Worm (Caenorhabditis elegans) whole organism, L4 larva: ENCODE results near the gene M05D6.5.

Experiments
- F10B5.3 ChIP-seq: sonication (generic microtip); optimal IDR thresholded peaks from 2 replicates; lab custom pipeline; 2016; ENCODE audit warnings: mild to moderate bottlenecking, missing genetic modification characterization, missing compliant biosample characterization
- F44E2.7 ChIP-seq: fragments of 200-800 bp; sonication (Bioruptor generic); IDR thresholded peaks from 2 replicates; pipeline ENCODE4 v2.1.2; 2022; ENCODE audit warnings: missing genetic modification characterization, missing compliant biosample characterization
- F49E8.2 ChIP-seq: sonication (generic microtip); optimal IDR thresholded peaks from 2 replicates; lab custom pipeline; 2016; ENCODE audit warnings: missing compliant biosample characterization, mild to moderate bottlenecking, missing genetic modification characterization, borderline replicate concordance
- R02D3.7 ChIP-seq: fragments of 150-350 bp; sonication (generic microtip); optimal IDR thresholded peaks from 3 replicates; lab custom pipeline; 2014; ENCODE audit warnings: missing biosample characterization, missing genetic modification characterization
- Y105C5A.15 ChIP-seq: fragments of 200-800 bp; sonication (Bioruptor generic); IDR thresholded peaks from 2 replicates; pipeline ENCODE4 v1.3.6; 2022; ENCODE audit warnings: missing genetic modification characterization, missing compliant biosample characterization
- Y48G9A.11 ChIP-seq: fragments of 200-800 bp; sonication (Bioruptor generic); IDR thresholded peaks from 2 replicates; pipeline ENCODE4 v1.3.6; 2022; ENCODE audit warnings: missing genetic modification reagents, missing genetic modification characterization, missing compliant biosample characterization
- Y75B8A.6 ChIP-seq: fragments of 200-800 bp; sonication (Bioruptor generic); IDR thresholded peaks from 2 replicates; pipeline ENCODE4 v1.3.6; 2022; ENCODE audit warnings: missing genetic modification reagents, missing genetic modification characterization, missing compliant biosample characterization
- ZK546.5 ChIP-seq, 2 experiments: sonication (generic microtip); optimal IDR thresholded peaks; 2 replicates each; lab custom pipeline; 2017; ENCODE audit warnings: missing biosample characterization in 2 of 2, missing genetic modification characterization in 2 of 2
- ama-1 ChIP-seq: fragments of 150-350 bp; optimal IDR thresholded peaks from 2 replicates; lab custom pipeline; 2014; ENCODE audit warnings: inconsistent platforms, mixed read lengths
- ceh-28 ChIP-seq: fragments of 150-350 bp; optimal IDR thresholded peaks from 2 replicates; lab custom pipeline; 2014; ENCODE audit warnings: missing biosample characterization, missing genetic modification reagents, missing genetic modification characterization
- ceh-44 ChIP-seq: fragments of 200-800 bp; sonication (Bioruptor generic); IDR thresholded peaks from 2 replicates; pipeline ENCODE4 v1.3.6; 2022; ENCODE audit warnings: missing genetic modification reagents, missing genetic modification characterization, missing compliant biosample characterization
- ces-1 ChIP-seq: fragments of 150-350 bp; sonication (generic microtip); optimal IDR thresholded peaks from 4 replicates; lab custom pipeline; 2014; ENCODE audit warnings: missing biosample characterization, missing genetic modification reagents, missing genetic modification characterization
- cey-2 ChIP-seq: sonication (generic microtip); optimal IDR thresholded peaks from 3 replicates; lab custom pipeline; 2017; ENCODE audit warnings: missing genetic modification characterization, mild to moderate bottlenecking, missing compliant biosample characterization, antibody characterized with exemption, borderline replicate concordance; ENCODE audit not compliant: insufficient read depth
- ctbp-1 ChIP-seq: fragments of 200-800 bp; sonication (Bioruptor generic); IDR thresholded peaks from 2 replicates; pipeline ENCODE4 v1.3.6; 2022; ENCODE audit warnings: missing genetic modification reagents, missing genetic modification characterization, missing compliant biosample characterization
- daf-12 ChIP-seq: fragments of 150-350 bp; optimal IDR thresholded peaks from 2 replicates; lab custom pipeline; 2014; ENCODE audit warnings: missing biosample characterization, missing genetic modification reagents, missing genetic modification characterization
- daf-19 ChIP-seq: fragments of 200-800 bp; sonication (Bioruptor generic); conservative IDR thresholded peaks from 2 replicates; pipeline ENCODE4 v1.3.6; 2022; ENCODE audit warnings: missing genetic modification characterization, missing compliant biosample characterization
- dmd-8 ChIP-seq: fragments of 200-800 bp; sonication (Bioruptor generic); IDR thresholded peaks from 2 replicates; pipeline ENCODE4 v1.3.6; 2022; ENCODE audit warnings: missing genetic modification characterization, missing compliant biosample characterization
- dmd-9 ChIP-seq: fragments of 200-800 bp; sonication (Bioruptor generic); IDR thresholded peaks from 2 replicates; pipeline ENCODE4 v1.3.6; 2022; ENCODE audit warnings: missing genetic modification reagents, missing genetic modification characterization, missing compliant biosample characterization
- dpl-1 ChIP-seq: fragments of 150-350 bp; optimal IDR thresholded peaks from 2 replicates; lab custom pipeline; 2014; ENCODE audit warnings: missing biosample characterization, missing genetic modification reagents, missing genetic modification characterization
- duxl-1 ChIP-seq: sonication (generic microtip); optimal IDR thresholded peaks from 2 replicates; lab custom pipeline; 2016; ENCODE audit warnings: mild to moderate bottlenecking, missing genetic modification characterization, moderate library complexity, missing compliant biosample characterization; ENCODE audit not compliant: poor library complexity
- egl-27 ChIP-seq: sonication (generic microtip); optimal IDR thresholded peaks from 3 replicates; lab custom pipeline; 2017; ENCODE audit warnings: missing biosample characterization, missing genetic modification reagents, missing genetic modification characterization
- egl-43 ChIP-seq: fragments of 200-800 bp; sonication (Bioruptor generic); IDR thresholded peaks from 2 replicates; pipeline ENCODE4 v1.3.6; 2022; ENCODE audit warnings: missing genetic modification reagents, missing genetic modification characterization, missing compliant biosample characterization
- lim-7 ChIP-seq: fragments of 200-800 bp; sonication (Bioruptor generic); IDR thresholded peaks from 2 replicates; pipeline ENCODE4 v1.3.6; 2022; ENCODE audit warnings: missing genetic modification characterization, missing compliant biosample characterization
- lin-29 ChIP-seq: fragments of 200-800 bp; sonication (Bioruptor generic); IDR thresholded peaks from 2 replicates; pipeline ENCODE4 v1.3.6; 2022; ENCODE audit warnings: missing genetic modification reagents, missing genetic modification characterization, missing compliant biosample characterization
- lin-38 ChIP-seq: fragments of 200-800 bp; sonication (Bioruptor generic); IDR thresholded peaks from 2 replicates; pipeline ENCODE4 v1.3.6; 2022; ENCODE audit warnings: missing genetic modification reagents, missing genetic modification characterization, missing compliant biosample characterization
- lir-3 ChIP-seq: sonication (generic microtip); optimal IDR thresholded peaks from 2 replicates; lab custom pipeline; 2016; ENCODE audit warnings: mild to moderate bottlenecking, missing genetic modification characterization, missing compliant biosample characterization
- lsy-2 ChIP-seq, 2 experiments: fragments of 150-350 bp in 1 of 2; sonication (generic microtip) in 1 of 2; optimal IDR thresholded peaks; 2 replicates each; lab custom pipeline; 2014 to 2017; ENCODE audit warnings: missing biosample characterization in 2 of 2, missing genetic modification characterization in 2 of 2
- madf-5 ChIP-seq, 2 experiments: fragments of 200-800 bp; sonication (Bioruptor generic); IDR thresholded peaks; 2 replicates each; pipeline ENCODE4 v1.3.6; 2022; ENCODE audit warnings: missing compliant biosample characterization in 2 of 2, missing genetic modification characterization in 2 of 2
- madf-9 ChIP-seq: fragments of 200-800 bp; sonication (Bioruptor generic); conservative IDR thresholded peaks from 2 replicates; pipeline ENCODE4 v1.3.6; 2022; ENCODE audit warnings: missing genetic modification reagents, missing genetic modification characterization, missing compliant biosample characterization
- mep-1 ChIP-seq: fragments of 150-350 bp; sonication (generic microtip); optimal IDR thresholded peaks from 3 replicates; lab custom pipeline; 2014; ENCODE audit warnings: missing biosample characterization, missing genetic modification characterization
- mes-2 ChIP-seq: sonication (generic microtip); optimal IDR thresholded peaks from 2 replicates; lab custom pipeline; 2016; ENCODE audit warnings: missing genotype, mild to moderate bottlenecking, missing genetic modification characterization, missing compliant biosample characterization; ENCODE audit not compliant: poor library complexity, severe bottlenecking
- mxl-2 ChIP-seq: fragments of 200-800 bp; sonication (Bioruptor generic); conservative IDR thresholded peaks from 2 replicates; pipeline ENCODE4 v1.3.6; 2022; ENCODE audit warnings: missing genetic modification reagents, missing genetic modification characterization, missing compliant biosample characterization
- mxl-3 ChIP-seq: fragments of 200-800 bp; sonication (Bioruptor generic); optimal IDR thresholded peaks from 2 replicates; lab custom pipeline; 2018; ENCODE audit warnings: mild to moderate bottlenecking, missing genetic modification characterization, missing compliant biosample characterization
- nhr-10 ChIP-seq: fragments of 150-350 bp; optimal IDR thresholded peaks from 2 replicates; lab custom pipeline; 2014; ENCODE audit warnings: missing biosample characterization, missing genetic modification characterization
- nhr-11 ChIP-seq: fragments of 150-350 bp; optimal IDR thresholded peaks from 2 replicates; lab custom pipeline; 2014; ENCODE audit warnings: missing biosample characterization, missing genetic modification characterization
- nhr-111 ChIP-seq: fragments of 200-800 bp; sonication (Bioruptor generic); optimal IDR thresholded peaks from 2 replicates; lab custom pipeline; 2018; ENCODE audit warnings: mild to moderate bottlenecking, missing genetic modification characterization, missing compliant biosample characterization
- nhr-237 ChIP-seq: sonication (generic microtip); optimal IDR thresholded peaks from 2 replicates; lab custom pipeline; 2017; ENCODE audit warnings: missing biosample characterization, missing genetic modification characterization
- nhr-28 ChIP-seq: fragments of 150-350 bp; optimal IDR thresholded peaks from 2 replicates; lab custom pipeline; 2014; ENCODE audit warnings: missing biosample characterization, missing genetic modification characterization
- nhr-41 ChIP-seq: fragments of 200-800 bp; sonication (Bioruptor generic); IDR thresholded peaks from 2 replicates; pipeline ENCODE4 v1.3.6; 2022; ENCODE audit warnings: missing genetic modification reagents, missing genetic modification characterization, missing compliant biosample characterization
- nhr-76 ChIP-seq: fragments of 150-350 bp; optimal IDR thresholded peaks from 2 replicates; lab custom pipeline; 2014; ENCODE audit warnings: missing biosample characterization, missing genetic modification characterization
- pha-4 ChIP-seq, 2 experiments: fragments of 150-350 bp in 1 of 2; fragments of 200-800 bp in 1 of 2; sonication (Bioruptor generic) in 1 of 2; IDR thresholded peaks in 1 of 2; optimal IDR thresholded peaks in 1 of 2; 2 replicates each; pipeline versions ENCODE4 v1.3.6 to Lab custom; 2014 to 2022; ENCODE audit warnings: missing genetic modification characterization in 2 of 2, missing genetic modification reagents in 2 of 2, missing biosample characterization in 1 of 2, missing compliant biosample characterization in 1 of 2
- php-3 ChIP-seq: fragments of 200-800 bp; sonication (Bioruptor generic); IDR thresholded peaks from 2 replicates; pipeline ENCODE4 v1.3.6; 2022; ENCODE audit warnings: missing genetic modification reagents, missing genetic modification characterization, missing compliant biosample characterization
- saeg-2 ChIP-seq: fragments of 200-800 bp; sonication (Bioruptor generic); IDR thresholded peaks from 2 replicates; pipeline ENCODE4 v1.3.6; 2022; ENCODE audit warnings: missing genetic modification reagents, missing genetic modification characterization, missing compliant biosample characterization
- snpc-1.2 ChIP-seq: fragments of 200-800 bp; sonication (Bioruptor generic); IDR thresholded peaks from 2 replicates; pipeline ENCODE4 v1.3.6; 2022; ENCODE audit warnings: missing genetic modification reagents, missing genetic modification characterization, missing compliant biosample characterization
- spr-3 ChIP-seq: fragments of 200-800 bp; sonication (Bioruptor generic); optimal IDR thresholded peaks from 2 replicates; lab custom pipeline; 2018; ENCODE audit warnings: mild to moderate bottlenecking, missing genetic modification characterization, missing compliant biosample characterization
- tag-97 ChIP-seq: fragments of 200-800 bp; sonication (Bioruptor generic); IDR thresholded peaks from 2 replicates; pipeline ENCODE4 v1.3.6; 2022; ENCODE audit warnings: missing genetic modification characterization, missing compliant biosample characterization
- unc-62 ChIP-seq, 3 experiments: fragments of 150-350 bp in 1 of 3; sonication (generic microtip); optimal IDR thresholded peaks in 2 of 3; peaks in 1 of 3; 1 replicate in 1 of 3; 2 replicates in 2 of 3; lab custom pipeline; 2014 to 2017; ENCODE audit warnings: missing biosample characterization in 3 of 3, missing genetic modification characterization in 3 of 3, missing genetic modification reagents in 3 of 3, missing genotype in 1 of 3
- vab-7 ChIP-seq: fragments of 200-800 bp; sonication (Bioruptor generic); IDR thresholded peaks from 2 replicates; pipeline ENCODE4 v1.3.6; 2022; ENCODE audit warnings: missing genetic modification reagents, missing genetic modification characterization, missing compliant biosample characterization
- ztf-11 ChIP-seq: fragments of 150-350 bp; optimal IDR thresholded peaks from 2 replicates; lab custom pipeline; 2014; ENCODE audit warnings: missing biosample characterization, missing genetic modification characterization

Gene M05D6.5

ce11 chrII:8483124-8483792 is 1.3 kb upstream of the M05D6.5 start (continued):
- TF ChIP-seq pha-4 (GFP tag; IDR thresholded peaks at IDR 0.05; lab: Robert Waterston, UW) (no peak), pha-4 (tag; optimal IDR thresholded peaks at IDR 0.05; lab: Kevin White, UChicago) (no peak), nhr-76 (tag; lab: Kevin White, UChicago) (no peak), nhr-237 (tag; lab: Kevin White, UChicago) (no peak), dpl-1 (peak; percentile 23), mxl-2 (GFP tag; lab: Robert Waterston, UW) (no peak), lim-7 (no peak), madf-9 (GFP tag; lab: Robert Waterston, UW) (no peak), lsy-2 (tag; optimal IDR thresholded peaks at IDR 0.05; lab: Kevin White, UChicago) (peak in 1 of 2 experiments; percentile 82), tag-97 (GFP tag; lab: Robert Waterston, UW) (no peak), vab-7 (GFP tag; lab: Robert Waterston, UW) (no peak), saeg-2 (no peak), ces-1 (GFP tag; lab: Kevin White, UChicago) (no peak), lin-29 (no peak), php-3 (GFP tag; lab: Robert Waterston, UW) (no peak), madf-5 (GFP tag; IDR thresholded peaks at IDR 0.05; lab: Robert Waterston, UW) (no peak), ceh-28 (tag; lab: Kevin White, UChicago) (no peak), ztf-11 (tag; lab: Kevin White, UChicago) (no peak), nhr-10 (tag; lab: Kevin White, UChicago) (no peak), dmd-8 (no peak), ctbp-1 (GFP tag; lab: Robert Waterston, UW) (no peak), F44E2.7 (no peak), nhr-111 (no peak), snpc-1.2 (GFP tag; lab: Robert Waterston, UW) (0 out of 2 replicates have a peak, but pooled peaks have one; percentile 34), Y48G9A.11 (GFP tag; lab: Robert Waterston, UW) (no peak), mxl-3 (GFP tag; lab: Kevin White, UChicago) (peak; percentile 14), R02D3.7 (tag; lab: Kevin White, UChicago) (no peak), duxl-1 (no peak), spr-3 (GFP tag; lab: Kevin White, UChicago) (no peak), nhr-28 (tag; lab: Kevin White, UChicago) (peak; percentile 99), lin-38 (GFP tag; lab: Robert Waterston, UW) (peak; percentile 46), lir-3 (tag; lab: Kevin White, UChicago) (no peak), ceh-44 (GFP tag; lab: Robert Waterston, UW) (no peak), Y75B8A.6 (GFP tag; lab: Robert Waterston, UW) (no peak), F49E8.2 (tag; lab: Kevin White, UChicago) (no peak), egl-43 (no peak), Y105C5A.15 (GFP tag; lab: Robert Waterston, UW) (no peak), dmd-9 (no peak), nhr-41 (GFP tag; lab: Robert Waterston, UW) (no peak), ZK546.5 (tag; optimal IDR thresholded peaks at IDR 0.05; lab: Kevin White, UChicago) (no peak), F10B5.3 (tag; lab: Kevin White, UChicago) (no peak), cey-2 (tag; lab: Kevin White, UChicago) (no peak), mep-1 (tag; lab: Kevin White, UChicago) (no peak), daf-19 (no peak), daf-12 (tag; lab: Kevin White, UChicago) (no peak), nhr-11 (tag; lab: Kevin White, UChicago) (peak; percentile 40), unc-62 (GFP tag; optimal IDR thresholded peaks at IDR 0.05 in 1 of 2; lab: Kevin White, UChicago) (no peak), unc-62 (tag; optimal IDR thresholded peaks at IDR 0.05; lab: Kevin White, UChicago) (no peak), mes-2 (tag; lab: Kevin White, UChicago) (no peak), ama-1 (lab: Kevin White, UChicago) (peak; percentile 26), egl-27 (tag; lab: Kevin White, UChicago) (no peak)
